2 fruit fly cellular contexts compared by ENCODE assay signal in the genomic region with DNA sequence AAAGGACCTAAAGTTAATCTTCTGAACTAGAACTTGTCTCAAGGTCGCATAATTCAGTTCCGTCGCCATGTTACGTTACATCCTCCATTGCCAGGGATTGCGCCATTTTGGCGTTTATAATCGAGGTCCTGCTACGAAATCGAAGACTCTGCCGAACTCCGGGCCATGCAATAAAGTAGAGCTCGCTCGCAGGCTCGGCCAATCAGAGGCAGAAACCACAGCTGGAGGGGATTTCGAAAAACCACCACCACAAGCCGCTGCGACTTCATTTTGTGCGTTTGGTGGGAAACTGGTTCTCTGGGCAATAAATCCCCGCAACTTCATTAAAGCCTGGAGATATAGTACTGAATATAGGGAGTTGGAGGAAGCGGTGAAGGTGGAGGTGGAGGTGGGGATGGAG.
TF ChIP-seq lines count a peak whose summit lies in the region.

No protein-coding gene starts in this region.

- no peak for TF ChIP-seq CTCF in whole organism, embryonic (GFP tag; optimal IDR thresholded peaks at IDR 0.05; lab: Kevin White, UChicago)

TF ChIP-seq in whole organism, embryonic, 481 proteins besides CTCF, POLR2A, EP300 and RAD21:
- TF ChIP-seq Nf-YB (GFP tag; optimal IDR thresholded peaks at IDR 0.05; lab: Kevin White, UChicago) (peak; percentile 95), Kr (GFP tag; optimal IDR thresholded peaks at IDR 0.05; lab: Kevin White, UChicago) (no peak), Spps (tag; optimal IDR thresholded peaks at IDR 0.05; lab: Kevin White, UChicago) (no peak), lab (GFP tag; optimal IDR thresholded peaks at IDR 0.05; lab: Kevin White, UChicago) (no peak), zen2 (GFP tag; IDR thresholded peaks at IDR 0.05; lab: Robert Waterston, UW; ENCODE audit: partially characterized antibody) (no peak), CG13296 (GFP tag; optimal IDR thresholded peaks at IDR 0.05; lab: Kevin White, UChicago) (no peak), Deaf1 (tag; optimal IDR thresholded peaks at IDR 0.05; lab: Kevin White, UChicago) (peak; percentile 8), pho (GFP tag; optimal IDR thresholded peaks at IDR 0.05; lab: Kevin White, UChicago) (no peak), phol (tag; optimal IDR thresholded peaks at IDR 0.05; lab: Kevin White, UChicago) (peak; percentile 16), Mrtf (GFP tag; IDR thresholded peaks at IDR 0.05; lab: Robert Waterston, UW) (no peak), cad (GFP tag; optimal IDR thresholded peaks at IDR 0.05; lab: Kevin White, UChicago) (peak; percentile 43), ci (GFP tag; IDR thresholded peaks at IDR 0.05; lab: Robert Waterston, UW) (no peak), Nf-YC (tag; optimal IDR thresholded peaks at IDR 0.05; lab: Kevin White, UChicago) (peak; percentile 89)

TF ChIP-seq in whole organism, pupa, 21 proteins besides CTCF, POLR2A, EP300 and RAD21:
- no peak for TF ChIP-seq Pif1B (GFP tag; optimal IDR thresholded peaks at IDR 0.05; lab: Kevin White, UChicago)
- 0 out of 3 replicates have a peak, but pooled peaks have one; percentile 16 for TF ChIP-seq CG4496 (GFP tag; IDR thresholded peaks at IDR 0.05; lab: Robert Waterston, UW)
